Worm (Caenorhabditis elegans): ENCODE results near the gene C12D8.20.

The C12D8.20 gene

DNA sequence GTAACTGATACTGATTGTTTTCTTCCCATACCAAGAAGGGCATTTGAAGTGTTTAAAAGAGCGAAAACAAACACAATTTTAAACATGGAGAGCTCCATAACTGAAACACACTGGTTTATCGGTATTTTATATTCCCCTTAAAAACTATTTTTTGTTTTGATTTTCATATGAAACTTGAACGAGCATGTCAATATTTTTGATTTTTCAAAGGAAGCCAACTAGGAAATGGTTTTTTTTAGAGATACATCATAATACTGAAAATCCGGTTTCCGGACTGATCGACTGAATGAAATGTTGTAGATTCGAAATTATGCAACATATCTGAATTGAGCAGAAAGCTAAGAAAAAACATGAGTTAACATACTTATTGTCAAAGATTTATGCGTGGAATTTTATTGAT lies 5.2 kb downstream of the C12D8.20 start, which contains the start of gene ttr-19:
TSS of gene ttr-19 (minus strand) at position 101 of the 400 bp plus-strand sequence.
- TF ChIP-seq hlh-15 (tag; optimal IDR thresholded peaks at IDR 0.05) (no peak), odd-2 (tag; optimal IDR thresholded peaks at IDR 0.05) (no peak), syd-9 (tag; optimal IDR thresholded peaks at IDR 0.05) (no peak)

DNA sequence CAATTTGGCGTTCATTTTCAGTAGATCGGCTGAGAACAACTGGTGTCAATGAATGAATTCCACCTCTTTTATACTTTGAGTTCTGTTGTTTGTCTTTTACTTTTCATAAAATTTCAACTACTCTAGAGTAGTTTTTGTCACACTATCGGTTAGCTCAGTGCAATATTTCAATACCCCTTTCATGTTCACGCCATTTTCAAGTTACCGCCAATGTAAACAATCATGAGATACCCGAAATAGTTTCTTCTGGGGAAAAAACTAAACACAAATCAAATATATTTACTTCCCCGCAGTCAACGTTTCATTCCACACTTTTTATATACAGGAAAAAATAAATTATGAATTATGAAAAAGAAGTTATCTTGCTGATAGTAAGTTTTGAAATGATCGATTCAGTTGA lies 6.3 kb downstream of the C12D8.20 start, which contains the start of gene fipr-4:
TSS of gene fipr-4 (minus strand) at position 101 of the 400 bp plus-strand sequence.
- TF ChIP-seq nhr-11 (tag; optimal IDR thresholded peaks at IDR 0.05) (no peak), T23F11.4 (GFP tag; optimal IDR thresholded peaks at IDR 0.05) (no peak), sdc-2 (tag; optimal IDR thresholded peaks at IDR 0.05) (no peak), zip-5 (tag; optimal IDR thresholded peaks at IDR 0.05) (no peak), ref-2 (tag; optimal IDR thresholded peaks at IDR 0.05) (no peak), ama-1 (optimal IDR thresholded peaks at IDR 0.05) (no peak), C08G9.2 (tag; optimal IDR thresholded peaks at IDR 0.05) (no peak), ceh-48 (tag; optimal IDR thresholded peaks at IDR 0.05) (no peak), ceh-9 (tag; optimal IDR thresholded peaks at IDR 0.05) (no peak), ceh-31 (tag; optimal IDR thresholded peaks at IDR 0.05) (no peak), ahr-1 (tag; optimal IDR thresholded peaks at IDR 0.05) (no peak), pag-3 (tag; optimal IDR thresholded peaks at IDR 0.05; ENCODE audit: borderline replicate concordance) (no peak), ets-4 (tag; optimal IDR thresholded peaks at IDR 0.05) (no peak), ttx-3 (tag; optimal IDR thresholded peaks at IDR 0.05) (no peak), ceh-30 (tag; optimal IDR thresholded peaks at IDR 0.05) (no peak), pros-1 (tag; optimal IDR thresholded peaks at IDR 0.05) (no peak)

DNA sequence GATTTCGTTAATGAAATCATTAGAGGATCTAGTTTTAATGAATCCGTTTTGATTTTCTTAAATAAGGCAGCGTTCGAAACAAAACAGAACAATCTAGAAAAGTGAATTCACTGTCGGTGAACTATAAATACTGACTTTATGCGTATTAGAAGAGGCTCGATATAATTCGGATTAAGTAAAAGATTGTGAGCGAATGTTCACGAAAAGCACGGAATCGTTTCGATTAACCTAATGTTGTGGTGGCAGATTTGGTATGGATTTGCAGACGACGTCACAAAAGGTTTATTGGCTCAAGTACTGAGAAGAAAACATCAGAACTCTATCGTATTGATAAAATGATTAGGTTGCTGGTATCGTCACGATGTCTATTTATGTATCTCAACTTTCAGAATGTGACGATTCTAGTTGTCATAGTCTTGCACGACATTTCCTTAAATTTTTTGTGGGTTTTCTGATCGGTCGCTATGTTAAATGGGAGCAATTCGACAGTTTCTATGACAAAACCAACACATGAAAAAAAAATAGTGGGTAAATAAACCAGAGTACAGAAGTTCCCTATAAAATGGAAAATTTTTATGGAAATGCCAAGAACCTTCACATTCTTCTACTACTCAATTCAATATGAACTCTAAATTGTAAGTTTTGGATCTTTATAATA lies 7.2 kb downstream of the C12D8.20 start, which contains the start of the genes pyt-1 and fipr-7:
TSS of gene pyt-1 (minus strand) at position 101 of the 658 bp plus-strand sequence.
TSS of gene fipr-7 (plus strand) at position 608 of the 658 bp plus-strand sequence.
- TF ChIP-seq gmeb-2 (tag; optimal IDR thresholded peaks at IDR 0.05) (no peak), ceh-6 (GFP tag; optimal IDR thresholded peaks at IDR 0.05) (no peak), ceh-30 (tag; optimal IDR thresholded peaks at IDR 0.05) (no peak), hlh-13 (GFP tag; optimal IDR thresholded peaks at IDR 0.05) (no peak), C38D4.7 (GFP tag; optimal IDR thresholded peaks at IDR 0.05) (no peak), hlh-15 (tag; optimal IDR thresholded peaks at IDR 0.05) (no peak), sdc-2 (tag; optimal IDR thresholded peaks at IDR 0.05) (no peak), ama-1 (optimal IDR thresholded peaks at IDR 0.05) (no peak)

DNA sequence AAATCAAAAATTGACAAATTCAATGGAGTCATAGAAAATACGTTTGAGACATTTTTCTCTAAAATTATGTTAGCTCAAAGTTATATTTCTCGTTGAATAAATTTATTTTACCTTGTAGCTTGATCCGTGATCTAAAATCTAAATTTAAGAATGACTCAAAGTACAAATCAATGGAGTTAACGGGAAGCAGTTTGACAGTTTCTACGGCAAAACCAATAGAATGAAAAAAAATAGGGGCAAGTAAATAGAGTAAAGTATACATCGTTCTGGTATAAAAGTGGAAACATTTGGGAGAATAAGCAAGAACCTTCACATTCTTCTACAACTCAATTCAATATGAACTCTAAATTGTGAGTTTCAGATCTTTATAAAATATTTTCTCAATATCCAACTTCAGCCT lies 8.8 kb downstream of the C12D8.20 start, which contains the start of gene fipr-6:
TSS of gene fipr-6 (plus strand) at position 301 of the 400 bp plus-strand sequence.
- no peak for TF ChIP-seq pag-3 (tag; optimal IDR thresholded peaks at IDR 0.05; ENCODE audit: borderline replicate concordance)
- TF ChIP-seq pax-1 (tag; optimal IDR thresholded peaks at IDR 0.05) = no peak
- TF ChIP-seq ahr-1 (tag; optimal IDR thresholded peaks at IDR 0.05) = no peak
- no peak for TF ChIP-seq ceh-19 (GFP tag; optimal IDR thresholded peaks at IDR 0.05)
- no peak for TF ChIP-seq K02D7.2 (tag; optimal IDR thresholded peaks at IDR 0.05)
- no peak for TF ChIP-seq F13H6.1 (tag; optimal IDR thresholded peaks at IDR 0.05)
- no peak for TF ChIP-seq unc-86 (tag; optimal IDR thresholded peaks at IDR 0.05)
- no peak for TF ChIP-seq ceh-9 (tag; optimal IDR thresholded peaks at IDR 0.05)
- no peak for TF ChIP-seq unc-42 (tag; optimal IDR thresholded peaks at IDR 0.05)
- no peak for TF ChIP-seq dve-1 (tag; optimal IDR thresholded peaks at IDR 0.05)
- TF ChIP-seq unc-3 (GFP tag; conservative IDR thresholded peaks at IDR 0.05) = no peak
- no peak for TF ChIP-seq unc-3 (tag; optimal IDR thresholded peaks at IDR 0.05)
- TF ChIP-seq nhr-232 (tag; optimal IDR thresholded peaks at IDR 0.05) = no peak
- no peak for TF ChIP-seq ttx-3 (tag; optimal IDR thresholded peaks at IDR 0.05)
- TF ChIP-seq odd-2 (tag; optimal IDR thresholded peaks at IDR 0.05) = no peak
- no peak for TF ChIP-seq sox-2 (GFP tag; IDR thresholded peaks at IDR 0.05)
- no peak for TF ChIP-seq ceh-24 (tag; optimal IDR thresholded peaks at IDR 0.05)
- no peak for TF ChIP-seq pqm-1 (tag; optimal IDR thresholded peaks at IDR 0.05)

Measured in whole organism, late embryonic.